Worm (Caenorhabditis elegans) whole organism, midembryonic: ENCODE measurements around the gene T14B4.20.

Experiments
- T22C8.4 ChIP-seq: fragments of 200-800 bp; sonication (Bioruptor generic); IDR thresholded peaks from 2 replicates; pipeline ENCODE4 v1.3.6; 2022; ENCODE audit warnings: missing genetic modification characterization, missing compliant biosample characterization
- flt-1 ChIP-seq: fragments of 200-800 bp; sonication (Bioruptor generic); IDR thresholded peaks from 2 replicates; pipeline ENCODE4 v1.3.6; 2022; ENCODE audit warnings: missing genetic modification characterization, missing compliant biosample characterization
- klf-2 ChIP-seq: fragments of 200-800 bp; sonication (Bioruptor generic); conservative IDR thresholded peaks from 2 replicates; pipeline ENCODE4 v1.3.6; 2022; ENCODE audit warnings: missing genetic modification reagents, missing genetic modification characterization, missing compliant biosample characterization
- med-1 ChIP-seq: sonication (generic microtip); optimal IDR thresholded peaks from 2 replicates; lab custom pipeline; 2017; ENCODE audit warnings: missing genetic modification characterization, mild to moderate bottlenecking, missing compliant biosample characterization, antibody characterized with exemption, missing genetic modification reagents; ENCODE audit not compliant: insufficient read depth
- ref-1 ChIP-seq: fragments of 200-800 bp; sonication (Bioruptor generic); conservative IDR thresholded peaks from 2 replicates; pipeline ENCODE4 v1.3.6; 2022; ENCODE audit warnings: missing genetic modification reagents, missing genetic modification characterization, missing compliant biosample characterization
- tab-1 ChIP-seq: fragments of 200-800 bp; sonication (Bioruptor generic); IDR thresholded peaks from 2 replicates; pipeline ENCODE4 v1.3.6; 2022; ENCODE audit warnings: missing genetic modification characterization, missing compliant biosample characterization
- ztf-23 ChIP-seq: fragments of 200-800 bp; sonication (Bioruptor generic); IDR thresholded peaks from 2 replicates; pipeline ENCODE4 v1.3.6; 2022; ENCODE audit warnings: missing genetic modification reagents, missing genetic modification characterization, missing compliant biosample characterization
- ztf-29 ChIP-seq: fragments of 200-800 bp; sonication (Bioruptor generic); IDR thresholded peaks from 2 replicates; pipeline ENCODE4 v1.3.6; 2022; ENCODE audit warnings: missing genetic modification reagents, missing genetic modification characterization, missing compliant biosample characterization

DNA sequence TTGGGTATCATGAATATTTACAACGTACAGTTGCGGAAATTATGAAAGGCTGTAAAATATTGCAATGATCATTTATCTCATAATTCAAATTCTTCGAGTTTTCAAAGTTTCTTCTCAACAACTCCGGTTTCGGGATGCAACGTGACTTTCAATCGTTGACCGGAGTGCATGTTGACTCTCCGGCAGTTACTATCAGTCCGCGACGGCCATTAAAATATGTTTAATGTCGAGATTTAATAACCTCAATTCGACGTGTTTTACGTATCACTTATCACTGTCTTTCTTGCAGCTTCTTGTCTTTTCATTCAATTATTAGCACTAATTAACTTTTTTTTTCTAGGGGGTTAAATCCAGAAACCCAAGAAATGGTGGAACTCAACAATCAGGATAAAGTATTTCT lies 1.5 kb downstream of the T14B4.20 start, which contains the start of gene tsp-10:
- TF ChIP-seq ztf-23 (GFP tag; lab: Robert Waterston, UW) (no peak), tab-1 (GFP tag; lab: Robert Waterston, UW) (no peak), klf-2 (no peak), ztf-29 (GFP tag; lab: Robert Waterston, UW) (no peak), flt-1 (GFP tag; lab: Robert Waterston, UW) (no peak), ref-1 (GFP tag; lab: Robert Waterston, UW) (no peak), med-1 (GFP tag; lab: Kevin White, UChicago) (no peak), T22C8.4 (GFP tag; lab: Robert Waterston, UW) (no peak)
